Fruit fly (Drosophila melanogaster) whole organism, adult: Measurements from ENCODE around the gene Hsp60A.

Experiments used
- CG11617 ChIP-seq: fragments of 200-800 bp; sonication (Bioruptor generic); optimal IDR thresholded peaks from 2 replicates; lab custom pipeline; 2017; ENCODE audit warnings: mild to moderate bottlenecking, missing biosample characterization, missing genetic modification reagents, missing genetic modification characterization
- CG12768 ChIP-seq: fragments of 200-800 bp; sonication (Bioruptor generic); optimal IDR thresholded peaks from 2 replicates; lab custom pipeline; 2017; ENCODE audit warnings: missing biosample characterization, missing genetic modification characterization, mild to moderate bottlenecking, moderate library complexity, missing genetic modification reagents
- CG1620 ChIP-seq: fragments of 200-800 bp; sonication (Bioruptor generic); optimal IDR thresholded peaks from 2 replicates; lab custom pipeline; 2016; ENCODE audit warnings: missing biosample characterization, missing genetic modification characterization
- CG33017 ChIP-seq: fragments of 200-800 bp; sonication (Bioruptor generic); optimal IDR thresholded peaks from 2 replicates; lab custom pipeline; 2018; ENCODE audit warnings: missing biosample characterization, mild to moderate bottlenecking, missing genetic modification characterization, moderate library complexity
- CG5204 ChIP-seq: fragments of 200-800 bp; sonication (Bioruptor generic); optimal IDR thresholded peaks from 2 replicates; lab custom pipeline; 2016; ENCODE audit warnings: missing biosample characterization, missing genetic modification characterization
- Clk ChIP-seq: fragments of 200-800 bp; sonication (Bioruptor generic); optimal IDR thresholded peaks from 2 replicates; lab custom pipeline; 2017; ENCODE audit warnings: missing biosample characterization, missing genetic modification characterization
- Mnt ChIP-seq: fragments of 200-800 bp; sonication (Bioruptor generic); optimal IDR thresholded peaks from 2 replicates; lab custom pipeline; 2016; ENCODE audit warnings: missing biosample characterization, mild to moderate bottlenecking, missing genetic modification characterization
- bab1 ChIP-seq: fragments of 200-800 bp; sonication (Bioruptor generic); optimal IDR thresholded peaks from 3 replicates; lab custom pipeline; 2019; ENCODE audit warnings: missing biosample characterization, mild to moderate bottlenecking, missing genetic modification characterization, moderate library complexity
- cic ChIP-seq: fragments of 200-800 bp; sonication (Bioruptor generic); optimal IDR thresholded peaks from 2 replicates; lab custom pipeline; 2017; ENCODE audit warnings: missing biosample characterization, mild to moderate bottlenecking, missing genetic modification characterization, moderate library complexity
- cnc ChIP-seq, 2 experiments: fragments of >200 bp; optimal IDR thresholded peaks; 2 replicates each; lab custom pipeline; 2017
- kay ChIP-seq: fragments of 200-800 bp; sonication (Bioruptor generic); peaks from one replicate; lab custom pipeline; 2016; ENCODE audit warnings: missing biosample characterization, missing genetic modification characterization, borderline replicate concordance
- ovo ChIP-seq: fragments of 200-800 bp; sonication (Bioruptor generic); optimal IDR thresholded peaks from 2 replicates; lab custom pipeline; 2016; ENCODE audit warnings: missing biosample characterization, missing genetic modification characterization
- pad ChIP-seq: fragments of 200-800 bp; sonication (Bioruptor generic); optimal IDR thresholded peaks from 3 replicates; lab custom pipeline; 2017; ENCODE audit warnings: missing biosample characterization, missing genetic modification characterization, mild to moderate bottlenecking, moderate library complexity, missing genetic modification reagents
- toe ChIP-seq: fragments of 200-800 bp; sonication (Bioruptor generic); optimal IDR thresholded peaks from 2 replicates; lab custom pipeline; 2016; ENCODE audit warnings: missing biosample characterization, missing genetic modification characterization

- TF ChIP-seq Clk (no peak), CG11617 (GFP tag; lab: Kevin White, UChicago) (no peak), Mnt (GFP tag; lab: Kevin White, UChicago) (no peak), ovo (GFP tag; lab: Kevin White, UChicago) (no peak), toe (GFP tag; lab: Kevin White, UChicago) (no peak), cic (GFP tag; lab: Kevin White, UChicago) (no peak), CG1620 (GFP tag; lab: Kevin White, UChicago) (no peak), CG5204 (GFP tag; lab: Kevin White, UChicago) (no peak), cnc (optimal IDR thresholded peaks at IDR 0.05; lab: Kevin White, UChicago) (no peak), bab1 (GFP tag; lab: Kevin White, UChicago) (peak; percentile 9), pad (no peak), kay (GFP tag; lab: Kevin White, UChicago) (no peak), CG12768 (no peak), CG33017 (tag; lab: Kevin White, UChicago) (no peak)
Measured at dm6 chrX:11128828-11129227, 20.5 kb downstream of the Hsp60A start, which contains the start of gene SrpRalpha.
